Worm (Caenorhabditis elegans) whole organism, L4 larva: ENCODE results near the gene pvf-1.

ENCODE experiments used
- F26F4.8 ChIP-seq: fragments of 200-800 bp; sonication (Bioruptor generic); conservative IDR thresholded peaks from 2 replicates; pipeline ENCODE4 v1.3.6; 2022; ENCODE audit warnings: missing genetic modification characterization, missing compliant biosample characterization
- F44E2.7 ChIP-seq: fragments of 200-800 bp; sonication (Bioruptor generic); IDR thresholded peaks from 2 replicates; pipeline ENCODE4 v2.1.2; 2022; ENCODE audit warnings: missing genetic modification characterization, missing compliant biosample characterization
- F49E8.2 ChIP-seq: sonication (generic microtip); optimal IDR thresholded peaks from 2 replicates; lab custom pipeline; 2016; ENCODE audit warnings: missing compliant biosample characterization, mild to moderate bottlenecking, missing genetic modification characterization, borderline replicate concordance
- R02D3.7 ChIP-seq: fragments of 150-350 bp; sonication (generic microtip); optimal IDR thresholded peaks from 3 replicates; lab custom pipeline; 2014; ENCODE audit warnings: missing biosample characterization, missing genetic modification characterization
- Y105C5A.15 ChIP-seq: fragments of 200-800 bp; sonication (Bioruptor generic); IDR thresholded peaks from 2 replicates; pipeline ENCODE4 v1.3.6; 2022; ENCODE audit warnings: missing genetic modification characterization, missing compliant biosample characterization
- Y75B8A.6 ChIP-seq: fragments of 200-800 bp; sonication (Bioruptor generic); IDR thresholded peaks from 2 replicates; pipeline ENCODE4 v1.3.6; 2022; ENCODE audit warnings: missing genetic modification reagents, missing genetic modification characterization, missing compliant biosample characterization
- aha-1 ChIP-seq: fragments of 150-350 bp; peaks from one replicate; lab custom pipeline; 2014; ENCODE audit warnings: missing biosample characterization, missing genetic modification characterization
- aly-2 ChIP-seq: sonication (generic microtip); optimal IDR thresholded peaks from 2 replicates; lab custom pipeline; 2018; ENCODE audit warnings: missing biosample characterization, missing genetic modification characterization
- ceh-20 ChIP-seq: fragments of 200-800 bp; sonication (Bioruptor generic); IDR thresholded peaks from 2 replicates; pipeline ENCODE4 v1.3.6; 2022; ENCODE audit warnings: missing genetic modification reagents, missing genetic modification characterization, missing compliant biosample characterization
- ceh-28 ChIP-seq: fragments of 150-350 bp; optimal IDR thresholded peaks from 2 replicates; lab custom pipeline; 2014; ENCODE audit warnings: missing biosample characterization, missing genetic modification reagents, missing genetic modification characterization
- daf-16 ChIP-seq, 3 experiments: sonication (generic microtip); optimal IDR thresholded peaks; 2 replicates each; lab custom pipeline; 2016 to 2017; ENCODE audit warnings: missing genetic modification characterization in 3 of 3, missing genetic modification reagents in 3 of 3, mild to moderate bottlenecking in 2 of 3, missing compliant biosample characterization in 2 of 3, missing biosample characterization in 1 of 3, moderate library complexity in 1 of 3
- daf-19 ChIP-seq: fragments of 200-800 bp; sonication (Bioruptor generic); conservative IDR thresholded peaks from 2 replicates; pipeline ENCODE4 v1.3.6; 2022; ENCODE audit warnings: missing genetic modification characterization, missing compliant biosample characterization
- egl-43 ChIP-seq: fragments of 200-800 bp; sonication (Bioruptor generic); IDR thresholded peaks from 2 replicates; pipeline ENCODE4 v1.3.6; 2022; ENCODE audit warnings: missing genetic modification reagents, missing genetic modification characterization, missing compliant biosample characterization
- fkh-10 ChIP-seq: fragments of 150-350 bp; optimal IDR thresholded peaks from 2 replicates; lab custom pipeline; 2014; ENCODE audit warnings: missing biosample characterization, missing genetic modification reagents, missing genetic modification characterization
- gei-8 ChIP-seq: fragments of 200-800 bp; sonication (Bioruptor generic); optimal IDR thresholded peaks from 2 replicates; lab custom pipeline; 2018; ENCODE audit warnings: mild to moderate bottlenecking, missing genetic modification characterization, missing compliant biosample characterization
- hlh-11 ChIP-seq: fragments of 200-800 bp; sonication (Bioruptor generic); optimal IDR thresholded peaks from 2 replicates; lab custom pipeline; 2018; ENCODE audit warnings: mild to moderate bottlenecking, missing genetic modification characterization, missing compliant biosample characterization
- hmg-1.1 ChIP-seq: fragments of 200-800 bp; sonication (Bioruptor generic); IDR thresholded peaks from 2 replicates; pipeline ENCODE4 v1.3.6; 2022; ENCODE audit warnings: missing genetic modification reagents, missing genetic modification characterization, missing compliant biosample characterization
- lin-13 ChIP-seq: fragments of 150-350 bp; optimal IDR thresholded peaks from 2 replicates; lab custom pipeline; 2014; ENCODE audit warnings: missing biosample characterization, missing genetic modification reagents, missing genetic modification characterization
- lin-29 ChIP-seq: fragments of 200-800 bp; sonication (Bioruptor generic); IDR thresholded peaks from 2 replicates; pipeline ENCODE4 v1.3.6; 2022; ENCODE audit warnings: missing genetic modification reagents, missing genetic modification characterization, missing compliant biosample characterization
- mep-1 ChIP-seq: fragments of 150-350 bp; sonication (generic microtip); optimal IDR thresholded peaks from 3 replicates; lab custom pipeline; 2014; ENCODE audit warnings: missing biosample characterization, missing genetic modification characterization
- mxl-3 ChIP-seq: fragments of 200-800 bp; sonication (Bioruptor generic); optimal IDR thresholded peaks from 2 replicates; lab custom pipeline; 2018; ENCODE audit warnings: mild to moderate bottlenecking, missing genetic modification characterization, missing compliant biosample characterization
- nhr-11 ChIP-seq: fragments of 150-350 bp; optimal IDR thresholded peaks from 2 replicates; lab custom pipeline; 2014; ENCODE audit warnings: missing biosample characterization, missing genetic modification characterization
- nhr-25 ChIP-seq: sonication (generic microtip); optimal IDR thresholded peaks from 2 replicates; lab custom pipeline; 2017; ENCODE audit warnings: missing genetic modification characterization, mild to moderate bottlenecking, missing compliant biosample characterization, antibody characterized with exemption, moderate library complexity, borderline replicate concordance; ENCODE audit not compliant: insufficient read depth
- nhr-28 ChIP-seq: fragments of 150-350 bp; optimal IDR thresholded peaks from 2 replicates; lab custom pipeline; 2014; ENCODE audit warnings: missing biosample characterization, missing genetic modification characterization
- nhr-41 ChIP-seq: fragments of 200-800 bp; sonication (Bioruptor generic); IDR thresholded peaks from 2 replicates; pipeline ENCODE4 v1.3.6; 2022; ENCODE audit warnings: missing genetic modification reagents, missing genetic modification characterization, missing compliant biosample characterization
- nhr-42 ChIP-seq: fragments of 200-800 bp; sonication (Bioruptor generic); IDR thresholded peaks from 2 replicates; pipeline ENCODE4 v1.3.6; 2022; ENCODE audit warnings: missing genetic modification characterization, missing compliant biosample characterization
- nhr-77 ChIP-seq: fragments of 150-350 bp; optimal IDR thresholded peaks from 2 replicates; lab custom pipeline; 2014; ENCODE audit warnings: missing biosample characterization, missing genetic modification characterization
- php-3 ChIP-seq: fragments of 200-800 bp; sonication (Bioruptor generic); IDR thresholded peaks from 2 replicates; pipeline ENCODE4 v1.3.6; 2022; ENCODE audit warnings: missing genetic modification reagents, missing genetic modification characterization, missing compliant biosample characterization
- sdz-12 ChIP-seq: fragments of 200-800 bp; sonication (Bioruptor generic); optimal IDR thresholded peaks from 2 replicates; lab custom pipeline; 2018; ENCODE audit warnings: mild to moderate bottlenecking, missing genetic modification characterization, missing compliant biosample characterization
- set-16 ChIP-seq: fragments of 200-800 bp; sonication (Bioruptor generic); IDR thresholded peaks from 2 replicates; pipeline ENCODE4 v1.3.6; 2022; ENCODE audit warnings: missing genetic modification reagents, missing genetic modification characterization, missing compliant biosample characterization
- spr-3 ChIP-seq: fragments of 200-800 bp; sonication (Bioruptor generic); optimal IDR thresholded peaks from 2 replicates; lab custom pipeline; 2018; ENCODE audit warnings: mild to moderate bottlenecking, missing genetic modification characterization, missing compliant biosample characterization
- tra-1 ChIP-seq: fragments of 200-800 bp; sonication (Bioruptor generic); IDR thresholded peaks from 2 replicates; pipeline ENCODE4 v1.3.6; 2022; ENCODE audit warnings: missing genetic modification reagents, missing genetic modification characterization, missing compliant biosample characterization
- zip-2 ChIP-seq: fragments of 150-350 bp; optimal IDR thresholded peaks from 2 replicates; lab custom pipeline; 2014; ENCODE audit warnings: missing biosample characterization, missing genetic modification characterization
- ztf-11 ChIP-seq: fragments of 150-350 bp; optimal IDR thresholded peaks from 2 replicates; lab custom pipeline; 2014; ENCODE audit warnings: missing biosample characterization, missing genetic modification characterization
- ztf-7 ChIP-seq: fragments of 150-350 bp; optimal IDR thresholded peaks from 2 replicates; lab custom pipeline; 2014; ENCODE audit warnings: missing biosample characterization, missing genetic modification characterization

Gene pvf-1

DNA sequence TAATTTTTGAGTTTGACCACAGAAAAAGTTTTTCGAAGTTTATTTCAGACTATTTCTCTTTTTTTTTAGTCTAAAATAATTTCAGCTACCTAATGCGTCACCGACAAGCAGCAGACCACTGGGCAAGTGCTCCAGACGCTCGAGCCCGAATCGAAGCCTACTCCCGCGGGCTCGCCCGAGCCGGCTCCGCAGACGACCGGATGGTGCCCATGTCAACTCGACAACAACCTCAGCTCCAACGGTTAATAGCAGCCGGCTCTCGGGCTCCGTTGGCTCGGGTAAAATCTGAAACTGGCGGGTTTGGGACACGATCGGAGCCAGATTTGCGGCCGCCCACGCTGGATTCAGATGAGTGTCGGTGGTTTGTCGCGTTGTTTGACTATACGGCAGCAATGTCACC, 21.1 kb downstream of the pvf-1 start:
- TF ChIP-seq sdz-12 (GFP tag; lab: Kevin White, UChicago) (no peak), egl-43 (GFP tag; lab: Robert Waterston, UW) (0 out of 2 replicates have a peak, but pooled peaks have one; percentile 16), lin-13 (GFP tag; lab: Kevin White, UChicago) (no peak), Y75B8A.6 (GFP tag; lab: Robert Waterston, UW) (no peak), set-16 (GFP tag; lab: Robert Waterston, UW) (peak; percentile 91), F26F4.8 (GFP tag; lab: Robert Waterston, UW) (0 out of 2 replicates have a peak, but pooled peaks have one; percentile 9)

DNA sequence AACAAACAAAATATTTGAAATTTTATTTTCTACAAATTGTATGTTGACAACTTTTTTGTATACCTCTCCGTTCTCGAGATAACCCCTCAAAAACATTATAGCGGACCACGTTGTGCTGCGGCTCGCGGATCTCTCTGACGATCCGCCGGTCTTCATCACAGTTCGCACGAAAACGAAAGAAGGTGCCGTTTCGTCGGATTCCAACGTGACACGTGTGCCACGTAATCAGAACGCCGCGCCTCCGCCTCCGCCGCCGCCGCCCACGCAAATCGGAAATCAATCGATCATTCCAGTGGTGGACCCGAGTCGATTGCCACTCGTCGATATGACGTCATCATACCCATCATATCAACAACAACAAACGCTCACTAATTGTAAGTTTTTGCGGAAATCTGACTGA, 24.7 kb downstream of the pvf-1 start:
- TF ChIP-seq lin-29 (GFP tag; lab: Robert Waterston, UW) (no peak), set-16 (GFP tag; lab: Robert Waterston, UW) (peak; percentile 61)

DNA sequence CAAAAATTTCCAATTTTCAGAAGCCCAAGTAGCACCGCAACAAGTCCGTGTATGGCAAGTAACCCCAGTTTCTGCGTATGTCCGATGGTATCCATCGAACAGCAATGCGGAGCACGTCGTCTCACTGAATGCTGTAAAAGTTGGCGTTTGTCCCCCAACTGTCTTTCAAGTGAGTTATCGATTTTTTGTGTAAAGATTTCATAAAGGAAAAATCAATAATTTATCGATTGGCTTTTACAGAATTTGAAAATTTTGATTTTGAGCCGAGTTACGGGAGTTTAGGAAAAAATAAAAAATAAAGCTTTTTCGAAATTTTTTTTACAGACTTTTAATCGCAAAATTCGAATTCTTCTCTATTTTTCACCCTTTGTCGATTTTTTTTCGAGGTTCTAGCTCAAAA, 30.0 kb downstream of the pvf-1 start:
- TF ChIP-seq ceh-28 (tag; lab: Kevin White, UChicago), result peak; percentile 78
- no peak for TF ChIP-seq ztf-11

ce11 chrIII:1793416-1793815, 30.7 kb downstream of the pvf-1 start:
- TF ChIP-seq ceh-20 (GFP tag; lab: Robert Waterston, UW) (no peak), aha-1 (tag; lab: Kevin White, UChicago) (peak; percentile 33), egl-43 (GFP tag; lab: Robert Waterston, UW) (no peak), R02D3.7 (tag; lab: Kevin White, UChicago) (no peak), hmg-1.1 (GFP tag; lab: Robert Waterston, UW) (no peak), nhr-41 (GFP tag; lab: Robert Waterston, UW) (no peak), ceh-28 (tag; lab: Kevin White, UChicago) (peak; percentile 90), nhr-25 (tag; lab: Kevin White, UChicago) (no peak), nhr-28 (no peak), mep-1 (tag; lab: Kevin White, UChicago) (no peak), F49E8.2 (no peak), hlh-11 (tag; lab: Kevin White, UChicago) (no peak), php-3 (GFP tag; lab: Robert Waterston, UW) (no peak), daf-16 (GFP tag; optimal IDR thresholded peaks at IDR 0.05; lab: Kevin White, UChicago) (no peak), daf-16 (tag; optimal IDR thresholded peaks at IDR 0.05; lab: Kevin White, UChicago) (no peak)

DNA sequence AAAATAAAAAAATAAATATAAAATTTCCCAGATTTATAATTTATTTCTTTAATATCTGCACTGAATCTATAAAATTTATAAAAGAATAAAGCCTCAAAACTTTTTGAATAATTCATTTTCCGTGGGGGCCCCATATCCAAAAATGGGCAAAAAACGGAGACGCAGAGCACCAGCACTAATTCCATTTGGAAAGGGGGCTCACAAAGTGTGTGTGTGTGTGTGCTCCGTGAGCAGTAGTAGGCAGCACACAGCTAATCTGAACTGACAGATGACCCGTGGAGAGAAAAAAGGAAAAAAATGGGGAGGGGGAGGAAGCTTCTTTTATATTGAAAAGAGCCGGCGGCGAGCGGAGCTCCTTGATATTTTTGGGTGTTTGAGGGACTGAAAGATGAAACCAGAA, 32.2 kb downstream of the pvf-1 start:
- TF ChIP-seq tra-1 (GFP tag; lab: Robert Waterston, UW) (no peak), gei-8 (GFP tag; lab: Kevin White, UChicago) (no peak), fkh-10 (GFP tag; lab: Kevin White, UChicago) (peak; percentile 14), nhr-11 (tag; lab: Kevin White, UChicago) (no peak)

ce11 chrIII:1788972-1789371, 35.1 kb downstream of the pvf-1 start:
- TF ChIP-seq php-3 (GFP tag; lab: Robert Waterston, UW), result 0 out of 2 replicates have a peak, but pooled peaks have one; percentile 46
- TF ChIP-seq aly-2 (tag; lab: Kevin White, UChicago), result no peak
- no peak for TF ChIP-seq ceh-20 (GFP tag; lab: Robert Waterston, UW)
- TF ChIP-seq egl-43 (GFP tag; lab: Robert Waterston, UW), result 0 out of 2 replicates have a peak, but pooled peaks have one; percentile 35
- no peak for TF ChIP-seq Y105C5A.15 (GFP tag; lab: Robert Waterston, UW)
- TF ChIP-seq mxl-3 (GFP tag; lab: Kevin White, UChicago), result no peak
- TF ChIP-seq nhr-77 (tag; lab: Kevin White, UChicago), result no peak
- no peak for TF ChIP-seq F44E2.7 (GFP tag; lab: Robert Waterston, UW)
- no peak for TF ChIP-seq daf-19 (GFP tag; lab: Robert Waterston, UW)
- no peak for TF ChIP-seq nhr-42
- TF ChIP-seq zip-2 (tag; lab: Kevin White, UChicago), result no peak
- TF ChIP-seq ztf-7 (tag; lab: Kevin White, UChicago), result no peak
- TF ChIP-seq spr-3, result no peak
- no peak for TF ChIP-seq fkh-10 (GFP tag; lab: Kevin White, UChicago)
- TF ChIP-seq set-16 (GFP tag; lab: Robert Waterston, UW), result peak; percentile 92
